Worm (Caenorhabditis elegans): ENCODE results near the gene W06G6.15.
"Not testable (repeated sequence)": the region's sequence is repeated elsewhere in the genome, so short reads cannot be mapped to it uniquely, and the experiment has no call there.

DNA sequence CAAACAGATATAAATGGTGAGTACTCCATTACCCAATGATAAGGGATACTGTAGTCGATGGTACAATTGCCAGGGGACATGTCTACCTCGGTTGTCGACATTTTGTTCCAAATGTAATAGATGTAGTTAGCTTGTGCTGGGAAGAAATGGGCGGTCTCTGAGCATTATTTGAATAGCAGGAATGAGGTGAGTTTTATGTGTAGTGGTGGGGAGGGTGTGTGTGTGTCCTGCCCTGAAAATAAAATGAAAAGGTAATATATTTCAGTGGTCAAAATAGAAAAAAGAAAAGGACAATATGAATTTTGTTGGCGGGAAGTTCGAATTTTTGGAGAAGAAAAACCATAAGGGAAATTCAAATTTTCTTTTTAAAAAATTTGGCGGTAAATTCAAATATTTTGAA lies 6.5 kb downstream of the W06G6.15 start, which contains the start of gene Y70C5B.2:
- not testable (repeated sequence) for TF ChIP-seq mdl-1 (tag; optimal IDR thresholded peaks at IDR 0.05); fkh-10 (GFP tag; optimal IDR thresholded peaks at IDR 0.05); nhr-28 (tag; optimal IDR thresholded peaks at IDR 0.05); ama-1 (optimal IDR thresholded peaks at IDR 0.05); sup-37 (GFP tag; optimal IDR thresholded peaks at IDR 0.05); lir-3 (tag; optimal IDR thresholded peaks at IDR 0.05; ENCODE audit: poor library complexity); ztf-4 (tag; optimal IDR thresholded peaks at IDR 0.05); pag-3 (tag; optimal IDR thresholded peaks at IDR 0.05; ENCODE audit: borderline replicate concordance, insufficient read depth); nhr-76 (tag; optimal IDR thresholded peaks at IDR 0.05)

All from whole organism, L1 larva.